Worm (Caenorhabditis elegans): Measurements from ENCODE around the gene smg-6.
"Not testable (repeated sequence)": the region's sequence is repeated elsewhere in the genome, so short reads cannot be mapped to it uniquely, and the experiment has no call there.

smg-6 gene

DNA sequence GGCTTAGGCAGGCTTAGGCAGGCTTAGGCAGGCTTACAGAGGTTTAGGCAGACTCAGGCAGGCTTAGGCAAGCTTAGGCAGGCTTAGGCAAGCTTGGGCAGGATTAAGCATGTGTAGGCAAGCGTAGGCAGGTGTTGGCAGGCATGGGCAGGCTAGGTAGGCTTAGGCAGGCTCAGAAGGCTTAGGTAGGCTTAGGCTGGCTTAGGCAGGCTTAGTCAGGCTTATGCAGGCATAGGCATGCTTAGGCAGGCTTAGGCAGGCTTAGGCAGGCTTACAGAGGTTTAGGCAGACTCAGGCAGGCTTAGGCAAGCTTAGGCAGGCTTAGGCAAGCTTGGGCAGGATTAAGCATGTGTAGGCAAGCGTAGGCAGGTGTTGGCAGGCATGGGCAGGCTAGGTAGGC is 18.2 kb upstream of the smg-6 start:
- TF ChIP-seq zfh-2 (GFP tag; conservative IDR thresholded peaks at IDR 0.05), result peak; percentile 71

DNA sequence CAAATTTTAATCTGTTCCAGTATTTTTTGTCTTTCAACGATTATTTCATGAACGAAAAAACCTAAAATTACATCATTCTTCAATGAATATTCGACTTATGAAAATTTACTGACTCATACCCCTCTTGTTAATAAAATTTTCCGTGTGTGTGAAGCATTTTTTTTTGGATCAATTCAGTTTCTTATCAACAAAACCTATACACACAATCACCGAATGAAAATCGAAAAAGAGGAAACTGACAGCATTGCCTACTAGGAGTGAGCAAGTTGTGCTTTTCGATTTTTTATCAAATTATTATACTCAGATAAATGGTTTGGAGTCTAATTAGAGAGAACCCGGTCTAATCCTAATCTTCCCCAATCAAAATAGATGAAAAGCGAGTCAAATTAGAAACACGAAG is 14.9 kb upstream of the smg-6 start, which contains the start of gene E02H9.3:
E02H9.3 (plus strand) TSS at position 301 of the 400 bp plus-strand sequence.
- TF ChIP-seq nhr-80 (tag; optimal IDR thresholded peaks at IDR 0.05), result peak; percentile 10

DNA sequence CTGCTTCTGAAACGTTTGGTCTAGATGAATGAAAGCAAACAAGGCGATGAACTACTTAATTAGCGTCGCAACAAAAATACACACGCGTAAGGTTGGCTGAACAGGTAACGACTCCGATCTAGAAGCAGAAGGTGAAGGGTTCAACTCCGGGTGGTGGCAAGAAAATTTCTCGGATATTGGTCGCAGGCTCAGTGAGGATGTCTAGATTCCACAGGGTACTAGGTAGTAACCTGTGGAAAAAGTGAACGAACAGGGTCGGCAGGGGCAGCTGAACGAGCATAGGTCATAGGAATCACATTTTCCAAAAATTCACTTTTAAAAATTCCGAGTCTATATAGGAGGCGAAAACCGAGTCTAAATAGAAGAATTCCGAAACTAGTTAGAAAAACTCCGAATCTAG is 13.3 kb upstream of the smg-6 start:
- TF ChIP-seq hmg-20 (GFP tag; IDR thresholded peaks at IDR 0.05), result 0 out of 2 replicates have a peak, but pooled peaks have one; percentile 9
- 0 out of 2 replicates have a peak, but pooled peaks have one; percentile 26 for TF ChIP-seq mcd-1 (GFP tag; IDR thresholded peaks at IDR 0.05)
- peak; percentile 49; the same call in 1 of the 2 replicates for TF ChIP-seq egl-44 (GFP tag; IDR thresholded peaks at IDR 0.05)
- TF ChIP-seq hmg-1.2 (GFP tag; IDR thresholded peaks at IDR 0.05), result 0 out of 2 replicates have a peak, but pooled peaks have one; percentile 8
- peak; percentile 39 for TF ChIP-seq F33H1.4 (GFP tag; IDR thresholded peaks at IDR 0.05)
- not testable (repeated sequence) for TF ChIP-seq rpc-1 (optimal IDR thresholded peaks at IDR 0.05)
- peak; percentile 48 for TF ChIP-seq rpc-1 (tag; optimal IDR thresholded peaks at IDR 0.05)
- peak; percentile 53; the same call in 1 of the 2 replicates for TF ChIP-seq D2030.7 (GFP tag; IDR thresholded peaks at IDR 0.05)
- TF ChIP-seq madf-6 (GFP tag; IDR thresholded peaks at IDR 0.05), result peak; percentile 64
- TF ChIP-seq lin-26 (GFP tag; IDR thresholded peaks at IDR 0.05), result peak; percentile 74

DNA sequence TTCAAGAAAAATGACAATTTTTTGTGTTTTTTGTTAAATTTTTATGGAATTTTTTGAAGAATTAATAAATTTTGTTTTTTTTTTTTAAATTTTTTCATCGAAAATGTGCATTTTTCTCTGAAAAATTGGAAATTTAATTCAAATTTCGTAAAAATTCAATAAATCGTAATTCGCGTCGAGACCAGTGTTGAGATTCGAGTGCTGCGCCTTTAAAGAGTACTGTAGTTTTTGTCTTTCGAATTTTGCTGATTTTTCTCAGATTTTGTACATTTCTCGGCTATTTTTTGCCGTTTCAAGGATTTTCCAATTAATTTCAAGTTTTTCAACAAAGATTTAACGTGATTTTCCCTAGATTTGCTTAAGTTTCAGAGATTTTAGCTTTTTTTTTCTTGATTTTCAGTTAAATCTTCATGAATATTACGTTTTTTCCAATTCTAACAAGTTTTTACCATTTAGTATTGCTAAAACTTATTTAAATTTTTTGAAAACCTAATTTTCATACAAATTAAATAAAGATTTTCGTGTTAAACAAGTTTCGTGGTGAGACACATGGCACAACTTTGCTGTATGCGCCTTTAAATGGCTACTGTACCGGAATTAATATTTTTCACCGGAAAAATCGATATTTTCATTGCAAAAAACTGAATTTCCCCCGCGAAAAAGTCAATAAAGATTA is 12.5 kb upstream of the smg-6 start:
- 0 out of 2 replicates have a peak, but pooled peaks have one; percentile 8 for TF ChIP-seq D2030.7 (GFP tag; IDR thresholded peaks at IDR 0.05)
- peak; percentile 74 for TF ChIP-seq xnd-1 (tag; optimal IDR thresholded peaks at IDR 0.05)
- TF ChIP-seq madf-8 (GFP tag; conservative IDR thresholded peaks at IDR 0.05), result peak; percentile 65
- TF ChIP-seq madf-6 (GFP tag; IDR thresholded peaks at IDR 0.05), result peak; percentile 84
- peak; percentile 70 for TF ChIP-seq lsl-1 (GFP tag; optimal IDR thresholded peaks at IDR 0.05)
- peak; percentile 87 for TF ChIP-seq F33H1.4 (GFP tag; IDR thresholded peaks at IDR 0.05)

DNA sequence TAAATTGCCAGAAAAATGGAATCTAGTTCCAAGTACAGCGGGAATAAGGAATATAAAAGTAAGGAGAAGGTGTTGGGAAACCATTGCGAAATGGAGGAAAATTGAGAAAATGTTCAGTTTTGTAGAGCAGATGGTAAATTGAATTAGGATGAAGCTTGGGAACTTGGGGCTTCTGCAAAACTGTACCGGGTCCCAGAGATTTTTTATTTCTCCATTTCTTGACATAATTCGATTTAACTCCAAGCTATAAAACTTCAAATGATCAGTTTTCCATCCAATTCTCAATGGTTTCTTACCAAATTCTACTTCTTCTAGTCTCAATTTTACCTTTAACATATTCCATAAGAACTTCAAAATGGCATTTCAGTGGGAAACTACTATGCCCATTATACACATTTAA is 5.5 kb upstream of the smg-6 start, which contains the start of the genes E02H9.9 and E02H9.1:
E02H9.9 (minus strand) TSS at position 101 of the 400 bp plus-strand sequence.
E02H9.1 (plus strand) TSS at position 285 of the 400 bp plus-strand sequence.
- no peak for TF ChIP-seq T07F8.4 (tag; optimal IDR thresholded peaks at IDR 0.05)
- no peak for TF ChIP-seq mxl-1 (tag; optimal IDR thresholded peaks at IDR 0.05)

DNA sequence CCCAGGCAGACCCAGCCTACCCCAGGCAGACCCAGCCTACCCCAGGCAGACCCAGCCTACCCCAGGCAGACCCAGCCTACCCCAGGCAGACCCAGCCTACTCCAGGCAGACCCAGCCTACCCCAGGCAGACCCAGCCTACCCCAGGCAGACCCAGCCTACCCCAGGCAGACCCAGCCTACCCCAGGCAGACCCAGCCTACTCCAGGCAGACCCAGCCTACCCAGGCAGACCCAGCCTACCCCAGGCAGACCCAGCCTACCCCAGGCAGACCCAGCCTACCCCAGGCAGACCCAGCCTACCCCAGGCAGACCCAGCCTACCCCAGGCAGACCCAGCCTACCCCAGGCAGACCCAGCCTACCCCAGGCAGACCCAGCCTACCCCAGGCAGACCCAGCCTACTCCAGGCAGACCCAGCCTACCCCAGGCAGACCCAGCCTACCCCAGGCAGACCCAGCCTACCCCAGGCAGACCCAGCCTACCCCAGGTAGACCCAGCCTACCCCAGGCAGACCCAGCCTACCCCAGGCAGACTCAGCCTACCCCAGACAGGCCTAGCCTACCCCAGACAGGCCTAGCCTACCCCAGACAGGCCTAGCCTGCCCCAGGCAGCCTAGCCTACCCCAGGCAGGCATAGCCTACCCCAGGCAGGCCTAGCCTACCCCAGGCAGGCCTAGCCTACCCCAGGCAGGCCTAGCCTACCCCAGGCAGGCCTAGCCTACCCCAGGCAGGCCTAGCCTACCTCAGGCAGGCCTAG is 2.7 kb upstream of the smg-6 start:
- TF ChIP-seq egrh-3 (GFP tag; IDR thresholded peaks at IDR 0.05) (peak; percentile 61; the same call in 1 of the 2 replicates), zfh-2 (GFP tag; conservative IDR thresholded peaks at IDR 0.05) (peak; percentile 51)

DNA sequence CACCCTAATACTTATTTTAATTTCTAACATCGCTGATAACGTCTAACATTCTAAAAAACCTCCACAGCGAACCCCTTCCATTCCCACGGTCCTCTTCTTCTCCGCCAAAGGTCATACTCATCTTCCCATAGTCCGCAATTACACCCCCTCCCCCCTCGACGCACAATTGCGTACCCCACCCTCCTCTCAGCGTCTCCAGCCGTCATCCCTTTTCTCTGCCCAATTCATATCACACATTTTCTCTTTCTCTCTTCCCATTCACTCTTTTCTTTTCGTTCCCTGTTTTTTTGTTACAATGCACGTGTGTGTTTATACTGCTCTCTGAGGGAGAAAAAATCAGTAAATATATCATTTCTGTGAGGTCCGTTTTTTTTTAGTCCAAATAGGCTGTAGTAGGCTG is 1.8 kb upstream of the smg-6 start:
- TF ChIP-seq nfyb-1 (GFP tag; IDR thresholded peaks at IDR 0.05) (no peak), lin-35 (GFP tag; optimal IDR thresholded peaks at IDR 0.05) (peak in 1 of 3 experiments; percentile 22), tbp1 (GFP tag; optimal IDR thresholded peaks at IDR 0.05) (peak; percentile 1), mcd-1 (GFP tag; IDR thresholded peaks at IDR 0.05) (peak; percentile 56), ztf-28 (GFP tag; IDR thresholded peaks at IDR 0.05) (no peak), die-1 (tag; optimal IDR thresholded peaks at IDR 0.05) (no peak), egrh-3 (GFP tag; IDR thresholded peaks at IDR 0.05) (peak; percentile 73), dox-1 (GFP tag; IDR thresholded peaks at IDR 0.05) (peak; percentile 53; the same call in 1 of the 2 replicates), snpc-4 (GFP tag; optimal IDR thresholded peaks at IDR 0.05) (no peak), snpc-4 (tag; optimal IDR thresholded peaks at IDR 0.05) (peak in 1 of 4 experiments; percentile 14), attf-5 (GFP tag; optimal IDR thresholded peaks at IDR 0.05) (peak; percentile 72), Y53G8AR.9 (GFP tag; conservative IDR thresholded peaks at IDR 0.05) (no peak), cebp-1 (GFP tag; IDR thresholded peaks at IDR 0.05) (no peak), cebp-1 (tag; optimal IDR thresholded peaks at IDR 0.05) (peak; percentile 57), lin-40 (tag; optimal IDR thresholded peaks at IDR 0.05) (no peak), snpc-1.1 (tag; optimal IDR thresholded peaks at IDR 0.05; ENCODE audit: insufficient read depth) (no peak), hmg-1.2 (GFP tag; IDR thresholded peaks at IDR 0.05) (peak; percentile 56; the same call in 1 of the 2 replicates), ztf-22 (GFP tag; optimal IDR thresholded peaks at IDR 0.05) (no peak), nhr-90 (tag; optimal IDR thresholded peaks at IDR 0.05) (no peak)

Data from whole organism, young adult.